Worm (Caenorhabditis elegans) whole organism, L3 larva: ENCODE measurements around the gene rmd-1.
A peak's percentile ranks its signal among the peaks of the same experiment; 100 is the strongest.

ENCODE experiments used
- ama-1 ChIP-seq: fragments of 150-350 bp; optimal IDR thresholded peaks from 2 replicates; lab custom pipeline; 2018
- elt-1 ChIP-seq: fragments of 150-350 bp; optimal IDR thresholded peaks from 2 replicates; lab custom pipeline; 2014; ENCODE audit warnings: missing biosample characterization, missing genetic modification characterization
- jun-1 ChIP-seq: fragments of 150-350 bp; optimal IDR thresholded peaks from 2 replicates; lab custom pipeline; 2014; ENCODE audit warnings: missing biosample characterization, missing genetic modification reagents, missing genetic modification characterization
- lin-39 ChIP-seq: fragments of 150-350 bp; optimal IDR thresholded peaks from 2 replicates; lab custom pipeline; 2018; ENCODE audit warnings: missing biosample characterization, missing genetic modification reagents, missing genetic modification characterization
- nfya-1 ChIP-seq: sonication (generic microtip); optimal IDR thresholded peaks from 2 replicates; lab custom pipeline; 2017; ENCODE audit warnings: missing genetic modification characterization, mild to moderate bottlenecking, missing compliant biosample characterization, antibody characterized with exemption, moderate library complexity; ENCODE audit not compliant: insufficient read depth
- nhr-11 ChIP-seq: fragments of 150-350 bp; optimal IDR thresholded peaks from 2 replicates; lab custom pipeline; 2014; ENCODE audit warnings: missing biosample characterization, missing genetic modification characterization
- nhr-25 ChIP-seq: sonication (generic microtip); optimal IDR thresholded peaks from 2 replicates; lab custom pipeline; 2017; ENCODE audit warnings: missing biosample characterization, missing genetic modification characterization
- nhr-28 ChIP-seq: fragments of 150-350 bp; optimal IDR thresholded peaks from 2 replicates; lab custom pipeline; 2014; ENCODE audit warnings: missing biosample characterization, missing genetic modification characterization
- nhr-76 ChIP-seq: fragments of 150-350 bp; sonication (generic microtip); optimal IDR thresholded peaks from 5 replicates; lab custom pipeline; 2014; ENCODE audit warnings: missing biosample characterization, missing genetic modification characterization
- nhr-77 ChIP-seq: fragments of 150-350 bp; optimal IDR thresholded peaks from 2 replicates; lab custom pipeline; 2014; ENCODE audit warnings: missing biosample characterization, missing genetic modification characterization
- skn-1 ChIP-seq: fragments of 150-350 bp; optimal IDR thresholded peaks from 2 replicates; lab custom pipeline; 2014; ENCODE audit warnings: missing biosample characterization, missing genetic modification characterization
- snpc-4 ChIP-seq: fragments of 150-350 bp; optimal IDR thresholded peaks from 2 replicates; lab custom pipeline; 2014; ENCODE audit warnings: missing biosample characterization, missing genetic modification characterization
- unc-62 ChIP-seq: fragments of 150-350 bp; sonication (generic microtip); optimal IDR thresholded peaks from 4 replicates; lab custom pipeline; 2014; ENCODE audit warnings: missing biosample characterization, missing genetic modification reagents, missing genetic modification characterization
- ztf-4 ChIP-seq: fragments of 150-350 bp; optimal IDR thresholded peaks from 2 replicates; lab custom pipeline; 2014; ENCODE audit warnings: missing biosample characterization, missing genetic modification characterization

ce11 chrIII:9798478-9799157 is 39.7 kb downstream of the rmd-1 start, which contains the start of gene ZK632.2:
- TF ChIP-seq ama-1 (lab: Kevin White, UChicago) (no peak), skn-1 (tag; lab: Kevin White, UChicago) (no peak), elt-1 (tag; lab: Kevin White, UChicago) (no peak), nhr-11 (tag; lab: Kevin White, UChicago) (no peak), nhr-77 (tag; lab: Kevin White, UChicago) (no peak), jun-1 (no peak), snpc-4 (tag; lab: Kevin White, UChicago) (no peak), nfya-1 (tag; lab: Kevin White, UChicago) (peak; percentile 1), ztf-4 (tag; lab: Kevin White, UChicago) (no peak), nhr-76 (tag; lab: Kevin White, UChicago) (no peak), nhr-25 (tag; lab: Kevin White, UChicago) (no peak), nhr-28 (no peak), unc-62 (GFP tag; lab: Kevin White, UChicago) (no peak), lin-39 (tag; lab: Kevin White, UChicago) (no peak)
